Fruit fly (Drosophila melanogaster) whole organism, prepupa: ENCODE results near the gene CG42810.

Source experiments
- CG16779 ChIP-seq: fragments of 200-800 bp; sonication (Bioruptor generic); optimal IDR thresholded peaks from 3 replicates; lab custom pipeline; 2017; ENCODE audit warnings: missing biosample characterization, mild to moderate bottlenecking, missing genetic modification characterization
- CG34406 ChIP-seq: fragments of 200-800 bp; sonication (Bioruptor generic); optimal IDR thresholded peaks from 3 replicates; lab custom pipeline; 2016; ENCODE audit warnings: missing biosample characterization, missing genetic modification characterization
- CG4318 ChIP-seq: fragments of 200-800 bp; sonication (Bioruptor generic); optimal IDR thresholded peaks from 3 replicates; lab custom pipeline; 2017; ENCODE audit warnings: missing biosample characterization, mild to moderate bottlenecking, missing genetic modification characterization
- CG6163 ChIP-seq: fragments of 200-800 bp; sonication (Bioruptor generic); IDR thresholded peaks from 3 replicates; pipeline ENCODE4 v1.3.6; 2022; ENCODE audit warnings: missing biosample characterization, missing genetic modification characterization
- CG8319 ChIP-seq: fragments of 200-800 bp; sonication (Bioruptor generic); optimal IDR thresholded peaks from 3 replicates; lab custom pipeline; 2016; ENCODE audit warnings: missing biosample characterization, missing genetic modification characterization
- Eip78C ChIP-seq: fragments of 200-800 bp; sonication (Bioruptor generic); peaks from one replicate; lab custom pipeline; 2016; ENCODE audit warnings: missing biosample characterization, missing genetic modification characterization
- Met ChIP-seq: fragments of 200-800 bp; sonication (Bioruptor generic); optimal IDR thresholded peaks from 3 replicates; lab custom pipeline; 2016; ENCODE audit warnings: missing biosample characterization, missing genetic modification characterization
- OdsH ChIP-seq: fragments of 200-800 bp; sonication (Bioruptor generic); optimal IDR thresholded peaks from 3 replicates; lab custom pipeline; 2016; ENCODE audit warnings: missing biosample characterization, missing genetic modification characterization
- fkh ChIP-seq: fragments of 200-800 bp; sonication (Bioruptor generic); optimal IDR thresholded peaks from 3 replicates; lab custom pipeline; 2017; ENCODE audit warnings: missing biosample characterization, mild to moderate bottlenecking, missing genetic modification characterization, moderate library complexity
- vri ChIP-seq: fragments of 200-800 bp; sonication (Bioruptor generic); optimal IDR thresholded peaks from 3 replicates; lab custom pipeline; 2016; ENCODE audit warnings: missing biosample characterization, mild to moderate bottlenecking, missing genetic modification characterization

DNA sequence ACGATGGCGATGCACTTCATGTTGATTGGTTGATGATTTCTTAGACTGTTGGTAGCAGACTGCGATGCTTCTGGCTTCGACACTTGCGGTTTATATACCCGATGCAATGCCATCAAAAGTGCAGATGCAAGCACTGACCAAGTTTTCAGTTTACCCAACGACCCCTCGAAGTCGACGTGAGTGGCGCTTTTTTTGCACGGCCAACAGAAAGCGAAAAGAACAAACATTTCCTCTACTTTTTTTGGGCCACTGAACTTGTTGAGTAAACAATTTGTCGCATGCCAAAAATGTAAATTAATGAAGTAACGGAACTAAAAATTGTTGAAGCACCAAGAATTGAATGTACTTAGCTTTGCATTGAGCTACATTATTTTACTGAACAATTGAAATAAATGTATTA is 47.9 kb upstream of the CG42810 start, which contains the start of gene Vm34Ca:
- TF ChIP-seq vri (GFP tag; lab: Kevin White, UChicago): no peak
- TF ChIP-seq OdsH (GFP tag; lab: Kevin White, UChicago): no peak
- no peak for TF ChIP-seq CG16779
- no peak for TF ChIP-seq CG4318 (GFP tag; lab: Kevin White, UChicago)
- no peak for TF ChIP-seq CG8319 (GFP tag; lab: Kevin White, UChicago)
- no peak for TF ChIP-seq CG34406 (GFP tag; lab: Kevin White, UChicago)
- TF ChIP-seq CG6163: no peak
- TF ChIP-seq Met (GFP tag; lab: Kevin White, UChicago): no peak
- TF ChIP-seq Eip78C (GFP tag; lab: Kevin White, UChicago): no peak
- TF ChIP-seq fkh: no peak
